Fruit fly (Drosophila melanogaster) whole organism, adult: ENCODE results near the gene CG5111.
A peak's percentile ranks its signal among the peaks of the same experiment; 100 is the strongest.

Source experiments
- CG12768 ChIP-seq: fragments of 200-800 bp; sonication (Bioruptor generic); optimal IDR thresholded peaks from 2 replicates; lab custom pipeline; 2017; ENCODE audit warnings: missing biosample characterization, missing genetic modification characterization, mild to moderate bottlenecking, moderate library complexity, missing genetic modification reagents
- CG1620 ChIP-seq: fragments of 200-800 bp; sonication (Bioruptor generic); optimal IDR thresholded peaks from 2 replicates; lab custom pipeline; 2016; ENCODE audit warnings: missing biosample characterization, missing genetic modification characterization
- CG33017 ChIP-seq: fragments of 200-800 bp; sonication (Bioruptor generic); optimal IDR thresholded peaks from 2 replicates; lab custom pipeline; 2018; ENCODE audit warnings: missing biosample characterization, mild to moderate bottlenecking, missing genetic modification characterization, moderate library complexity
- CG7045 ChIP-seq: fragments of 200-800 bp; sonication (Bioruptor generic); optimal IDR thresholded peaks from 2 replicates; lab custom pipeline; 2017; ENCODE audit warnings: missing biosample characterization, mild to moderate bottlenecking, missing genetic modification characterization
- CG7101 ChIP-seq: fragments of 200-800 bp; sonication (Bioruptor generic); optimal IDR thresholded peaks from 2 replicates; lab custom pipeline; 2018; ENCODE audit warnings: missing biosample characterization, mild to moderate bottlenecking, missing genetic modification characterization, moderate library complexity
- Clk ChIP-seq: fragments of 200-800 bp; sonication (Bioruptor generic); optimal IDR thresholded peaks from 2 replicates; lab custom pipeline; 2017; ENCODE audit warnings: missing biosample characterization, missing genetic modification characterization
- Crg-1 ChIP-seq: fragments of 200-800 bp; sonication (Bioruptor generic); optimal IDR thresholded peaks from 2 replicates; lab custom pipeline; 2016; ENCODE audit warnings: missing biosample characterization, missing genetic modification characterization
- Mnt ChIP-seq: fragments of 200-800 bp; sonication (Bioruptor generic); optimal IDR thresholded peaks from 2 replicates; lab custom pipeline; 2016; ENCODE audit warnings: missing biosample characterization, mild to moderate bottlenecking, missing genetic modification characterization
- bab1 ChIP-seq: fragments of 200-800 bp; sonication (Bioruptor generic); optimal IDR thresholded peaks from 3 replicates; lab custom pipeline; 2019; ENCODE audit warnings: missing biosample characterization, mild to moderate bottlenecking, missing genetic modification characterization, moderate library complexity
- cic ChIP-seq: fragments of 200-800 bp; sonication (Bioruptor generic); optimal IDR thresholded peaks from 2 replicates; lab custom pipeline; 2017; ENCODE audit warnings: missing biosample characterization, mild to moderate bottlenecking, missing genetic modification characterization, moderate library complexity
- cnc ChIP-seq, 2 experiments: fragments of >200 bp; optimal IDR thresholded peaks; 2 replicates each; lab custom pipeline; 2017
- pad ChIP-seq: fragments of 200-800 bp; sonication (Bioruptor generic); optimal IDR thresholded peaks from 3 replicates; lab custom pipeline; 2017; ENCODE audit warnings: missing biosample characterization, missing genetic modification characterization, mild to moderate bottlenecking, moderate library complexity, missing genetic modification reagents
- tj ChIP-seq: fragments of 200-800 bp; sonication (Bioruptor generic); optimal IDR thresholded peaks from 3 replicates; lab custom pipeline; 2017; ENCODE audit warnings: missing biosample characterization, mild to moderate bottlenecking, missing genetic modification characterization, moderate library complexity
- toe ChIP-seq: fragments of 200-800 bp; sonication (Bioruptor generic); optimal IDR thresholded peaks from 2 replicates; lab custom pipeline; 2016; ENCODE audit warnings: missing biosample characterization, missing genetic modification characterization

DNA sequence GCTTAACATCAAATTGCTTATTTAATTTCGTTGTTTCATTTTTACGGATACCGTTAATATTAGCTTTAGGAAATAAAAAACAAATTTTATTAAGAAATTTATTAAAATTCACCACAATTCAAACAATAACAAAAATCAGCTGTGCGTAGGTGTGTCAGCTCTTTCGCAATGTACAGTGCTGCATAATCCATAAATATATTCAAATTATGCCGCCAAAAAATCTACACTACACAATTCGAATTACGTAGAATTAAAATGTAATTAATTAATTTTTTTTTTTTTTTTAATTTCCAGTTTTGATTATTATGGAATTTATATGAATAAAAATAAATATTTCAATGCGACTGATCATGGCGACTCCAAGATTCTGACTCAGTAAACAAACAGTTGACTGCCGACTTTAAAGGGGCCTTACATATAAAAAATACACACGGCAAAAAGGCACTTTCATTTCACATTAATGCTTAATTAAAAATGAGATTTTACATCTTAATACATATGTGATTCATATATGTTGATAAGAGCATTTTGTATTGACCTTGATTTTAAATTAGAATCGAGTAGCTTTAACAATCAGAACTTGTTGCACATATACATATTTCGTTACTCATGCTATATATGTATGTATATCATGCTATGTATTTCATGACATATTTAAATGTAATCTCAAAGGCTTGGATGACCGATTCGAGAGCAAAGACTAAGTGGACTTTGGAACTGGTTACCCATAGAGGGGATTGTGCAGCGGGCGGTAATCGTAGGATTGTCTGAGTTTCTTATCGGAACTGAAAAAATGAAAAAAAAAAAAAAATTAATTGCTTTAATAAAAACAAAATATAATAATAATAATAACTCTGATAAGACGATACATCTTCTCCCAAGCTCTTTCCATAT is 12.5 kb upstream of the CG5111 start:
- TF ChIP-seq toe (GFP tag; lab: Kevin White, UChicago), result peak; percentile 1
- peak; percentile 15 for TF ChIP-seq bab1
- TF ChIP-seq cnc (optimal IDR thresholded peaks at IDR 0.05; lab: Kevin White, UChicago), result no peak
- TF ChIP-seq CG12768 (GFP tag; lab: Kevin White, UChicago), result peak; percentile 25
- TF ChIP-seq Crg-1 (GFP tag; lab: Kevin White, UChicago), result peak; percentile 34
- TF ChIP-seq pad (GFP tag; lab: Kevin White, UChicago), result peak; percentile 5
- TF ChIP-seq CG7101 (tag; lab: Kevin White, UChicago), result peak; percentile 26
- TF ChIP-seq Clk (GFP tag; lab: Kevin White, UChicago), result no peak
- TF ChIP-seq CG33017, result no peak
- no peak for TF ChIP-seq CG7045 (GFP tag; lab: Kevin White, UChicago)
- peak; percentile 81 for TF ChIP-seq tj (GFP tag; lab: Kevin White, UChicago)
- TF ChIP-seq Mnt, result no peak
- TF ChIP-seq CG1620 (GFP tag; lab: Kevin White, UChicago), result no peak
- no peak for TF ChIP-seq cic (GFP tag; lab: Kevin White, UChicago)
